Worm (Caenorhabditis elegans) whole organism, mixed stage, embryonic: ENCODE measurements around the gene cmk-1.

ENCODE experiments used
- M03D4.4 ChIP-seq: sonication (generic microtip); optimal IDR thresholded peaks from 2 replicates; lab custom pipeline; 2017; ENCODE audit warnings: mild to moderate bottlenecking, missing genetic modification characterization, missing compliant biosample characterization
- bed-3 ChIP-seq: fragments of 200-800 bp; sonication (Bioruptor generic); optimal IDR thresholded peaks from 3 replicates; lab custom pipeline; 2018; ENCODE audit warnings: mild to moderate bottlenecking, missing genetic modification characterization, moderate library complexity, missing compliant biosample characterization
- ceh-43 ChIP-seq: fragments of 200-800 bp; sonication (Bioruptor generic); optimal IDR thresholded peaks from 2 replicates; lab custom pipeline; 2018; ENCODE audit warnings: mild to moderate bottlenecking, missing genetic modification characterization, moderate library complexity, missing compliant biosample characterization
- ceh-83 ChIP-seq: fragments of 200-800 bp; sonication (Bioruptor generic); optimal IDR thresholded peaks from 2 replicates; lab custom pipeline; 2018; ENCODE audit warnings: mild to moderate bottlenecking, missing genetic modification characterization, missing compliant biosample characterization
- ces-1 ChIP-seq: fragments of 150-350 bp; optimal IDR thresholded peaks from 2 replicates; lab custom pipeline; 2014; ENCODE audit warnings: missing biosample characterization, missing genetic modification reagents, missing genetic modification characterization
- cnd-1 ChIP-seq: fragments of 200-800 bp; sonication (Bioruptor generic); optimal IDR thresholded peaks from 2 replicates; lab custom pipeline; 2018; ENCODE audit warnings: mild to moderate bottlenecking, missing genetic modification characterization, missing compliant biosample characterization
- drap-1 ChIP-seq: fragments of 200-800 bp; sonication (Bioruptor generic); optimal IDR thresholded peaks from 3 replicates; lab custom pipeline; 2018; ENCODE audit warnings: mild to moderate bottlenecking, missing genetic modification characterization, missing compliant biosample characterization
- elt-1 ChIP-seq: sonication (generic microtip); optimal IDR thresholded peaks from 2 replicates; lab custom pipeline; 2017; ENCODE audit warnings: missing genetic modification characterization, mild to moderate bottlenecking, missing compliant biosample characterization, antibody characterized with exemption, moderate library complexity, borderline replicate concordance; ENCODE audit not compliant: insufficient read depth
- elt-3 ChIP-seq: fragments of 150-350 bp; optimal IDR thresholded peaks from 2 replicates; lab custom pipeline; 2014; ENCODE audit warnings: missing biosample characterization, missing genetic modification characterization
- flh-1 ChIP-seq: fragments of 200-800 bp; sonication (Bioruptor generic); optimal IDR thresholded peaks from 2 replicates; lab custom pipeline; 2018; ENCODE audit warnings: mild to moderate bottlenecking, missing genetic modification characterization, moderate library complexity, missing compliant biosample characterization
- ham-2 ChIP-seq: fragments of 200-800 bp; sonication (Bioruptor generic); optimal IDR thresholded peaks from 2 replicates; lab custom pipeline; 2018; ENCODE audit warnings: mild to moderate bottlenecking, missing genetic modification characterization, missing compliant biosample characterization
- hlh-1 ChIP-seq: fragments of 150-350 bp; optimal IDR thresholded peaks from 2 replicates; lab custom pipeline; 2014; ENCODE audit warnings: missing biosample characterization, missing genetic modification reagents, missing genetic modification characterization
- lsy-2 ChIP-seq: fragments of 150-350 bp; optimal IDR thresholded peaks from 2 replicates; lab custom pipeline; 2014; ENCODE audit warnings: missing biosample characterization, missing genetic modification characterization
- mab-5 ChIP-seq: fragments of 150-350 bp; optimal IDR thresholded peaks from 2 replicates; lab custom pipeline; 2014; ENCODE audit warnings: missing biosample characterization, missing genetic modification characterization
- mep-1 ChIP-seq: fragments of 150-350 bp; optimal IDR thresholded peaks from 2 replicates; lab custom pipeline; 2017; ENCODE audit warnings: missing biosample characterization, missing genetic modification reagents, missing genetic modification characterization, inconsistent platforms
- mls-2 ChIP-seq: sonication (generic microtip); optimal IDR thresholded peaks from 2 replicates; lab custom pipeline; 2016; ENCODE audit warnings: mild to moderate bottlenecking, missing genetic modification characterization, moderate library complexity, missing compliant biosample characterization
- nhr-12 ChIP-seq: fragments of 150-350 bp; optimal IDR thresholded peaks from 2 replicates; lab custom pipeline; 2014; ENCODE audit warnings: missing biosample characterization, missing genetic modification characterization
- nhr-2 ChIP-seq: fragments of 150-350 bp; optimal IDR thresholded peaks from 2 replicates; lab custom pipeline; 2014; ENCODE audit warnings: missing biosample characterization, missing genetic modification characterization
- nhr-237 ChIP-seq: fragments of 150-350 bp; optimal IDR thresholded peaks from 2 replicates; lab custom pipeline; 2014; ENCODE audit warnings: missing biosample characterization, missing genetic modification characterization
- nhr-28 ChIP-seq: fragments of 150-350 bp; optimal IDR thresholded peaks from 2 replicates; lab custom pipeline; 2014; ENCODE audit warnings: missing biosample characterization, missing genetic modification characterization
- nhr-76 ChIP-seq: sonication (generic microtip); optimal IDR thresholded peaks from 2 replicates; lab custom pipeline; 2017; ENCODE audit warnings: missing biosample characterization, missing genetic modification characterization
- pha-4 ChIP-seq: fragments of 150-350 bp; optimal IDR thresholded peaks from 2 replicates; lab custom pipeline; 2018; ENCODE audit warnings: missing biosample characterization, missing genetic modification reagents, missing genetic modification characterization
- sem-2 ChIP-seq: fragments of 200-800 bp; sonication (Bioruptor generic); optimal IDR thresholded peaks from 2 replicates; lab custom pipeline; 2018; ENCODE audit warnings: mild to moderate bottlenecking, missing genetic modification characterization, missing compliant biosample characterization
- snpc-4 ChIP-seq: fragments of 150-350 bp; optimal IDR thresholded peaks from 2 replicates; lab custom pipeline; 2014; ENCODE audit warnings: missing biosample characterization, missing genetic modification characterization
- sptf-1 ChIP-seq: sonication (generic microtip); optimal IDR thresholded peaks from 2 replicates; lab custom pipeline; 2017; ENCODE audit warnings: mild to moderate bottlenecking, missing genetic modification characterization, moderate library complexity, missing compliant biosample characterization
- tbx-8 ChIP-seq: fragments of 200-800 bp; sonication (Bioruptor generic); optimal IDR thresholded peaks from 2 replicates; lab custom pipeline; 2018; ENCODE audit warnings: mild to moderate bottlenecking, missing genetic modification characterization, moderate library complexity, missing compliant biosample characterization
- unc-120 ChIP-seq: sonication (generic microtip); optimal IDR thresholded peaks from 2 replicates; lab custom pipeline; 2017; ENCODE audit warnings: missing genetic modification characterization, missing compliant biosample characterization; ENCODE audit not compliant: poor library complexity, severe bottlenecking
- unc-39 ChIP-seq: fragments of 150-350 bp; optimal IDR thresholded peaks from 2 replicates; lab custom pipeline; 2014; ENCODE audit warnings: missing biosample characterization, missing genetic modification characterization
- zip-8 ChIP-seq: fragments of 150-350 bp; optimal IDR thresholded peaks from 2 replicates; lab custom pipeline; 2014; ENCODE audit warnings: missing biosample characterization, missing genetic modification characterization
- ztf-11 ChIP-seq: fragments of 150-350 bp; optimal IDR thresholded peaks from 2 replicates; lab custom pipeline; 2014; ENCODE audit warnings: missing biosample characterization, missing genetic modification characterization

cmk-1 gene

DNA sequence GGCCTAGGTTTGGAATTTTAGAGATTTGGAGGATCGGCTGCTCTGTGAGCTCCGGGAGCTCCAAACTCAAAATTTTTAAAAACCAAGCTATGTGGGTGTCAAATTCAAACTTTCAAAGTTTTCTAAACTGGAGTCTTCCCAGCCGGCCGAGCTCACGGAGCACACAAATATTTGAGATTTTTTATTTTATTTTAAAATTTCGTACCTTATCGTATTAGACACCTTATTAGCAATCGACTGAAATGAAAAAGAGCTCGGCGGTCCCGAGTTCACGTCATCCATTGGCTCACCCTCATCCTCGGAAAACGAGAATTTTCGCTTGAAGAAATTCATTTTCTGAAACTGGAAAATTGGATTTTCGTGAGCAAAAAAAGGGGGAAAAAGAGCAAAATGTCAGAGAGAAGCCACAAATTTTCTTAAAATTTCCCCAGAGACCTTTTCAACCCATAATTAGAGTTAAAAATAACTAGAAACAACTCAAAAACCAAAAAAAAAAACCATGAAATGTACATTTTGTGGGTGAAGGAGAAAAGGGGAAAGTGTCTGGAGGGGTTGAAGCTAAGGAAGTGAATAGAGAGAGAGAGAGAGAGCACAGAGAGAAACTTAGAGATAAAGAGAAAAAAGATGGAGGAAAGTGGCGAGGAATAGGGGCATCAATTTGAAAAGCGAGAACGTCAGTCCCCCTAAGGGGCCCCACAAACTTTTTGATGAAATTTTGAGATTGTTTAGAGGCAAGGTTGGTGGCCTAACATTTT is 9.3 kb upstream of the cmk-1 start, which contains the start of gene snn-1:
Gene snn-1, minus strand, starts transcription at position 355 of the 755 bp plus-strand sequence.
- peak; percentile 55 for TF ChIP-seq ces-1 (GFP tag; lab: Kevin White, UChicago)
- TF ChIP-seq cnd-1 (tag; lab: Kevin White, UChicago) = no peak

DNA sequence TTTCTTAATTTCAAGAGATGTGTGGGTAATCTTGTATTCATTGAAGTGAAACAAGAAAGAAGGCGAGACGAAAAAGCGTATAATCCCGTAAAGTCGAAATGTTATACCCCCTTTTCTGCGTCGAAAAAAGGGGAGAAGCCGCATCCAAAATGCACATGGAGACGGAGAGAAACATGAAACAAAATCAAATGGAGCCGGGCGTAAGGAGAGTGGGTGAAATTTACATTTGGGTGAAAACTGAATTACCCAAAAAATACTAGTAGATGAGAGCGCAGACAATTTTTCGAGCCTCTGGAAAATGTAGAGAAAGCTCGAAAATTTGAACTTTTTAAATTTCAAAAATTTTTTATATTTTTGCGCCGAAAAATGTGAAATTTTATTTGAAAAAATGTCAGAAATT is 8.0 kb upstream of the cmk-1 start:
- TF ChIP-seq nhr-2 (no peak), ces-1 (GFP tag; lab: Kevin White, UChicago) (peak; percentile 79)

DNA sequence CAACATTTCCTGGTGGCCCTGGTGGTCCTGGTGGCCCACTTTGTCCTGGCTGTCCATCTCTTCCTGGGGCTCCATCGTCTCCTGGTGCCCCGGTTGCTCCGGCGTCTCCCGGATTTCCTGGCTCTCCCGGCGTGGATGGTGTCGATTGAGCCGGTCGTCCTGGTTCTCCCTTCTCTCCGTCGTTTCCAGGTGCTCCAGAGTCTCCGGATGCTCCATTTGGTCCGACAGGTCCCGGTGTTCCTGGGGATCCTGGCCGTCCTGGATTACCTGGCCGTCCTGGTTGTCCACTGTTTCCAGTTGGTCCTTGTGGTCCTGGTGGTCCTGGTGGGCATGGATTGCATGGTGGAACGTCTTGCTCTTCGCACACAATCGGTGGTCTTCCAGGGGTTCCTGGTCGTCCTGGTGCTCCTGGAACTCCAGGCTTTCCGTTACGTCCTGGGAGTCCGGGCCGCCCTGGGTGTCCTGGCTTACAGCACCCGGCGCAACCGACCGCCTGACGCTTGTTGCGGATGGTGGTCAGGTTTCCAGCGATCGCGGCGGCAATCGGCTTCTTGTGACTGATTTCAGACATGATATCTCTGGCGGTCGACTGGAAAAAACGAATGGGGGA is 5.7 kb upstream of the cmk-1 start:
- TF ChIP-seq pha-4 (tag; lab: Kevin White, UChicago) = no peak
- no peak for TF ChIP-seq ces-1 (GFP tag; lab: Kevin White, UChicago)
- TF ChIP-seq elt-3 = no peak
- no peak for TF ChIP-seq bed-3 (GFP tag; lab: Kevin White, UChicago)
- TF ChIP-seq ceh-83 (GFP tag; lab: Kevin White, UChicago) = no peak
- no peak for TF ChIP-seq nhr-28
- TF ChIP-seq mep-1 (tag; lab: Kevin White, UChicago) = no peak
- TF ChIP-seq cnd-1 (tag; lab: Kevin White, UChicago) = no peak
- no peak for TF ChIP-seq unc-120 (tag; lab: Kevin White, UChicago)
- TF ChIP-seq nhr-237 (tag; lab: Kevin White, UChicago) = no peak
- TF ChIP-seq mls-2 (tag; lab: Kevin White, UChicago) = no peak
- no peak for TF ChIP-seq drap-1 (GFP tag; lab: Kevin White, UChicago)
- no peak for TF ChIP-seq lsy-2 (tag; lab: Kevin White, UChicago)
- TF ChIP-seq nhr-12 = no peak
- no peak for TF ChIP-seq ztf-11 (tag; lab: Kevin White, UChicago)
- TF ChIP-seq unc-39 (tag; lab: Kevin White, UChicago) = no peak
- TF ChIP-seq flh-1 (GFP tag; lab: Kevin White, UChicago) = no peak
- no peak for TF ChIP-seq hlh-1 (tag; lab: Kevin White, UChicago)
- no peak for TF ChIP-seq snpc-4 (tag; lab: Kevin White, UChicago)
- no peak for TF ChIP-seq tbx-8 (GFP tag; lab: Kevin White, UChicago)

DNA sequence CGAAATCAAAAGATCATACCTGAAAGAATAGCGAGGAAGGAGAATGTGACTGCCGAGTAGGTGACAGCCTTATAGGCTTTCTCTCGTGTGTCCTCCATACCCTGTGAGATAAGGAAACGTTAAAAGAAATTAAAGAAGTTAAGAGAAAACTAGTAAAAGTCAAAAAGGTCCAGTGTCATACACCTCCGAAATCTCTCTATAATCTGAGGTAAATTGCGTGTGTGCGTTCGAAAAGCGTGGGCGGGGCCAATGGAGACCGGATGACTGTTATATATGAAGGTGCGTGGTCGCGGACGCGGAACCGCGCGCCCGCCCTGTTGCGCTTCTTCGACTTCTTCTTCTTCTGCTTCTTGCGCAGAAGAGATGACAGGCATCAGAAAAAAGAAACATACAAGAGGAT is 4.1 kb upstream of the cmk-1 start, which contains the start of gene col-109:
Gene col-109, minus strand, starts transcription at position 101 of the 400 bp plus-strand sequence.
- TF ChIP-seq nhr-76 (tag; lab: Kevin White, UChicago) = no peak
- no peak for TF ChIP-seq sem-2 (GFP tag; lab: Kevin White, UChicago)

DNA sequence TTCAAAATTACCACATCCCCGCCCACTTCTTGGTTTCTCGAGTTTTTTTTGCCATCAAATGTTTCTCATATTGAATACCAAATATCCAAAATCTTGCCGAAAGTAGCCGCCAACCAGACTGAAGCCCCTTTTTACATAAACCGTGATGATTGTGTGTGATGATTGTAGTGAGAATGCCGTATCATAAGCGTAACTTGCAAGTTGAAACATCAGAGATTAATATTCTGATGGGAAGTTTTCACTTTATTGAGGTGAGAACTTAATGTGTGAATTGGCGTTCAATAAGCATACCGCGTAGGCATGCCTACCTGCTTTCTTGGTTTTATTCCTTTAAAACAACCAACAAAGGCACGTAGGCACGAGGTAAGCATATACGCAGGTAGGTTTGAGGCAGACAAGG is 2.7 kb upstream of the cmk-1 start, which contains the start of gene Y38C1BA.4:
Gene Y38C1BA.4, plus strand, starts transcription at position 301 of the 400 bp plus-strand sequence.
- TF ChIP-seq ceh-83 (GFP tag; lab: Kevin White, UChicago) (no peak), nhr-237 (tag; lab: Kevin White, UChicago) (no peak), zip-8 (tag; lab: Kevin White, UChicago) (no peak), ham-2 (no peak), ceh-43 (GFP tag; lab: Kevin White, UChicago) (no peak), hlh-1 (tag; lab: Kevin White, UChicago) (no peak)

DNA sequence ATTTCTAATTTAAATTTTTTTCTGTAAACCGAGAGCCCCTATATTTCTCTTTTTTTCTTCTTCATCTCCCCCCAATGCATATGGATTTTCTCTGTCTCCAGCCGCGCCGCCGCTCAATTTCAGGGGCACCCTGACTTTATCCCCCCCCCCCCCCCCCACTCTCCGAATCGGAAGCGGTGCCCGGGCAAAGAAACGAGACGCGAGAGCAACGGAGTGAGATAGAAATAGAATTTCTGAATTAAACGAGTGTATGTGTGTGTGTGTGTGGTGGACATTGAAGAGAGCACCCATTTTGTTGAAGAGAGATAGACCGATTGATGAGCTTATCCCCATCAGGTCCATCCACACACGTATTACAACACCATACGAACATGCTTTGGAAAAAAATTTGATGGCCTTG is 1.5 kb downstream of the cmk-1 start:
- TF ChIP-seq mab-5 (no peak), zip-8 (tag; lab: Kevin White, UChicago) (no peak), M03D4.4 (tag; lab: Kevin White, UChicago) (no peak), ceh-83 (GFP tag; lab: Kevin White, UChicago) (no peak), mls-2 (tag; lab: Kevin White, UChicago) (peak; percentile 25), bed-3 (GFP tag; lab: Kevin White, UChicago) (no peak), nhr-2 (no peak), unc-120 (tag; lab: Kevin White, UChicago) (peak; percentile 12), ces-1 (GFP tag; lab: Kevin White, UChicago) (peak; percentile 84), ztf-11 (tag; lab: Kevin White, UChicago) (no peak), sptf-1 (tag; lab: Kevin White, UChicago) (peak; percentile 16), nhr-237 (tag; lab: Kevin White, UChicago) (no peak), elt-1 (tag; lab: Kevin White, UChicago) (no peak)
